Worm (Caenorhabditis elegans): ENCODE results near the gene coq-2.
A peak's percentile ranks its signal among the peaks of the same experiment; 100 is the strongest.

coq-2 gene

DNA sequence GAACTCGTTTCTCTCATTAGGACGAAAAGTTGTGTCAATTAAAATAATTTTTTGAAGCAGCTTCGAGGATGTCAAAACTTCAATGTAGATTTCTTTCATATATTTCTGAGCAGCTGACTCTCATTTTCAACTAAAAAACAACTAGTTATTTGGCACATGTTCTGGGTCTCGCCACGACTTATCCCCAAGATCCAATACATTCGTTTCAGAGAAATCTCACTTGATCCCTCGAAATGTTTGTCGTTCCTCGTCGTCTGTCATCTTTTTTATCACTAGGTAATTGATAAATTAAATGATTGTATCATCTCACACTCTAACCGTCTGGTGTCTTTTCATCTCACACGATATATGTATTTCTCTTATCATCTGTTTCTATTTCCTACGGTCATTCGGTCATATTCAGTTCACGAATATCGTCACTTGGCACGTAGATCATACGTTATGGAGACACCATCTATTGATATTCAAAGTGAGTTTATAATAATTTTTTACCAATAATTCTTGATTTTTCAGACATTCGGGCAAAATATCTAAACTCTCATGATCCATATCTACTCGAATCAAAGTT is 26.3 kb downstream of the coq-2 start, which contains the start of the genes rpn-6.1 and F57B9.1:
Gene rpn-6.1 (minus strand): TSS at position 65 of the 568 bp plus-strand sequence.
Gene F57B9.1 (plus strand): TSS at position 154 of the 568 bp plus-strand sequence.
- TF ChIP-seq zip-5 (tag; optimal IDR thresholded peaks at IDR 0.05) (no peak), ceh-31 (tag; optimal IDR thresholded peaks at IDR 0.05) (no peak), elt-2 (tag; optimal IDR thresholded peaks at IDR 0.05) (peak; percentile 43), unc-55 (GFP tag; optimal IDR thresholded peaks at IDR 0.05) (peak; percentile 33)

DNA sequence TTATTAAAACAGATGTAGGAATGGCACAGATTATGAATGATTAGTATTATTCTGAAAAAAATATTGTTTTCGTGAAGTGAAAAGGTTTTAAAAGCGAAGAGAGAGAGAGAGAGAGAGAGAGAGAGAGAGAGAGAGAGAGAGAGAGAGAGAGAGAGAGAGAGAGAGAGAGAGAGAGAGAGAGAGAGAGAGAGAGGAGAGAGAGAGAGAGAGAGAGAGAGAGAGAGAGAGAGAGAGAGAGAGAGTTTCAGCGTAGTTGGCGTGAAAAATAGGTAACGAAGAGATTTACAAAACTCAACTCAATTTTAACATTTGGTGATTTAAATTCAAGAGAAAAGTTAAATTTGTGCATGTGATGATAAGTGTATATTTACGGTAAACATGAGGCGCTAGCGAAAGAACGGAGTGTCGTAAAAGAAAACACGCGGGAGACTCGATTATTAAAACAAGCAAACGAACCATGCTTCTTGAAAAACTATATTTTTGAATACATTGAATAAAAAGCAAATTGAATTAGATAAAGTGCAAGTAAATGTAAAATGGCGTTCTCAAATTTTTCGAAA is 32.4 kb downstream of the coq-2 start, which contains the start of gene panl-2:
Gene panl-2 (minus strand): TSS at position 51 of the 560 bp plus-strand sequence.
- TF ChIP-seq ceh-2 (tag; optimal IDR thresholded peaks at IDR 0.05) (no peak), nfya-1 (tag; optimal IDR thresholded peaks at IDR 0.05) (peak; percentile 44), rnt-1 (tag; optimal IDR thresholded peaks at IDR 0.05) (no peak), ceh-48 (tag; optimal IDR thresholded peaks at IDR 0.05) (no peak), hlh-30 (tag; optimal IDR thresholded peaks at IDR 0.05; ENCODE audit: insufficient read depth) (peak; percentile 82)

DNA sequence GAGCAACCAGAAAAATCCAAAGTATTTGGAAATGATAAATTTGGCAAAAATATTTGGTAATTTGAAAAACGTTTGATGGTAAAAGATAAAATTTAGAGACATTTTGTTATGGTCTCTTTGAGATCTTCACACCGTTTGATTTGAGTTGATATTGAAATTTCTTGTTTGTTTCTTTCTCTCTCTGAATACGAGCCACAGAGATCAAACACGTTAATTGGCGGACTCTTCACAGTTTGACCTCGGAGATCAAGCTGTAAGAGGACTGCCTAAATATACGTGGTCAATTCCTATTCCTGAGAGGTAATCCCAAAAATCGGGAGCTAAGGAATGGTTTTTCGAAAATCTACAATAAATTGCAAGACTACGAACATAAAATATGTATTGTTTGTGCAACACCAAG is 32.9 kb downstream of the coq-2 start:
- no peak for TF ChIP-seq sox-4 (tag; optimal IDR thresholded peaks at IDR 0.05)
- TF ChIP-seq che-1 (tag; optimal IDR thresholded peaks at IDR 0.05), result no peak
- no peak for TF ChIP-seq madf-2 (tag; optimal IDR thresholded peaks at IDR 0.05)
- no peak for TF ChIP-seq eyg-1 (tag; optimal IDR thresholded peaks at IDR 0.05)
- TF ChIP-seq ets-4 (tag; optimal IDR thresholded peaks at IDR 0.05), result no peak
- TF ChIP-seq elt-2 (tag; optimal IDR thresholded peaks at IDR 0.05), result no peak

- TF ChIP-seq odd-2 (tag; optimal IDR thresholded peaks at IDR 0.05) (no peak), F13H6.1 (tag; optimal IDR thresholded peaks at IDR 0.05) (no peak), K09A11.1 (tag; optimal IDR thresholded peaks at IDR 0.05; ENCODE audit: insufficient read depth) (no peak), hlh-30 (tag; optimal IDR thresholded peaks at IDR 0.05; ENCODE audit: insufficient read depth) (no peak), T23F11.4 (GFP tag; optimal IDR thresholded peaks at IDR 0.05) (no peak), ceh-22 (tag; optimal IDR thresholded peaks at IDR 0.05) (no peak), pha-4 (tag; optimal IDR thresholded peaks at IDR 0.05) (no peak), ceh-31 (tag; optimal IDR thresholded peaks at IDR 0.05) (no peak)
Observed at ce11 chrIII:6969090-6969489, 33.3 kb downstream of the coq-2 start, which contains the start of gene F31E3.12. Gene F31E3.12 (plus strand): TSS chrIII:6969390.

- TF ChIP-seq ceh-18 (tag; optimal IDR thresholded peaks at IDR 0.05) (no peak), madf-2 (tag; optimal IDR thresholded peaks at IDR 0.05) (no peak), hlh-8 (tag; optimal IDR thresholded peaks at IDR 0.05) (no peak), ttx-3 (tag; optimal IDR thresholded peaks at IDR 0.05) (no peak), eyg-1 (tag; optimal IDR thresholded peaks at IDR 0.05) (no peak), pha-4 (tag; optimal IDR thresholded peaks at IDR 0.05) (no peak), ets-4 (tag; optimal IDR thresholded peaks at IDR 0.05) (no peak), che-1 (tag; optimal IDR thresholded peaks at IDR 0.05) (no peak), Y22D7AL.16 (tag; optimal IDR thresholded peaks at IDR 0.05) (no peak), T23F11.4 (GFP tag; optimal IDR thresholded peaks at IDR 0.05) (no peak), elt-4 (tag; optimal IDR thresholded peaks at IDR 0.05) (no peak), ceh-48 (tag; optimal IDR thresholded peaks at IDR 0.05) (no peak), rnt-1 (tag; optimal IDR thresholded peaks at IDR 0.05) (no peak), pros-1 (tag; optimal IDR thresholded peaks at IDR 0.05) (no peak), unc-86 (tag; optimal IDR thresholded peaks at IDR 0.05) (no peak), ceh-22 (tag; optimal IDR thresholded peaks at IDR 0.05) (no peak), ceh-24 (tag; optimal IDR thresholded peaks at IDR 0.05) (no peak)
Observed at ce11 chrIII:6969781-6970342, 34.1 kb downstream of the coq-2 start.

ce11 chrIII:6970744-6971143 is 35.0 kb downstream of the coq-2 start:
- TF ChIP-seq K09A11.1 (tag; optimal IDR thresholded peaks at IDR 0.05; ENCODE audit: insufficient read depth) (no peak), madf-2 (tag; optimal IDR thresholded peaks at IDR 0.05) (no peak), fax-1 (tag; optimal IDR thresholded peaks at IDR 0.05) (no peak), tbx-2 (tag; optimal IDR thresholded peaks at IDR 0.05) (no peak), unc-42 (tag; optimal IDR thresholded peaks at IDR 0.05) (no peak), hlh-6 (tag; optimal IDR thresholded peaks at IDR 0.05) (no peak), hlh-15 (tag; optimal IDR thresholded peaks at IDR 0.05) (no peak), pqm-1 (tag; optimal IDR thresholded peaks at IDR 0.05) (no peak), ref-2 (tag; optimal IDR thresholded peaks at IDR 0.05) (no peak), unc-3 (GFP tag; conservative IDR thresholded peaks at IDR 0.05) (no peak), unc-3 (tag; optimal IDR thresholded peaks at IDR 0.05) (no peak)

All from whole organism, late embryonic.